Fruit fly (Drosophila melanogaster): Measurements from ENCODE around the gene Top2.

dm6 chr2L:19455723-19456122 lies 2.4 kb upstream of the Top2 start:
- TF ChIP-seq D1 (tag; optimal IDR thresholded peaks at IDR 0.05), result no peak
- TF ChIP-seq Pif1B (GFP tag; optimal IDR thresholded peaks at IDR 0.05), result no peak
- no peak for TF ChIP-seq CG17806 (tag; optimal IDR thresholded peaks at IDR 0.05)
- no peak for TF ChIP-seq CG14655 (GFP tag; optimal IDR thresholded peaks at IDR 0.05)
- no peak for TF ChIP-seq Snoo (tag; optimal IDR thresholded peaks at IDR 0.05)
- TF ChIP-seq CG32121 (GFP tag; IDR thresholded peaks at IDR 0.05), result no peak
- TF ChIP-seq gl (tag; optimal IDR thresholded peaks at IDR 0.05), result no peak
- no peak for TF ChIP-seq CG4496 (GFP tag; IDR thresholded peaks at IDR 0.05)
- TF ChIP-seq Pif1A (GFP tag; optimal IDR thresholded peaks at IDR 0.05), result no peak
- TF ChIP-seq CG15710 (tag; optimal IDR thresholded peaks at IDR 0.05), result no peak
- TF ChIP-seq CG9948 (tag; optimal IDR thresholded peaks at IDR 0.05), result no peak
- TF ChIP-seq EcR (GFP tag; optimal IDR thresholded peaks at IDR 0.05), result no peak
- no peak for TF ChIP-seq fd96Ca (GFP tag; IDR thresholded peaks at IDR 0.05)
- no peak for TF ChIP-seq CG8159 (tag; optimal IDR thresholded peaks at IDR 0.05)

Measured in whole organism, pupa.